Fruit fly (Drosophila melanogaster): Measurements from ENCODE around the gene CG4619.

- no peak for TF ChIP-seq CG8478 (optimal IDR thresholded peaks at IDR 0.05)
- no peak for TF ChIP-seq CTCF (optimal IDR thresholded peaks at IDR 0.05)
These were observed 15.5 kb downstream of the CG4619 start, which contains the start of the genes CG13126 and CG4709 for dm6 chr2L:9954119-9954518.
